Fruit fly (Drosophila melanogaster) whole organism, pupa: Measurements from ENCODE around the gene CG4338.

Experiments used
- CG10348 ChIP-seq: fragments of 200-800 bp; sonication (Bioruptor generic); IDR thresholded peaks from 2 replicates; pipeline ENCODE4 v1.3.6; 2022; ENCODE audit warnings: missing biosample characterization, missing genetic modification characterization
- CG12605 ChIP-seq: fragments of 200-800 bp; sonication (Bioruptor generic); IDR thresholded peaks from 2 replicates; pipeline ENCODE4 v1.3.6; 2022; ENCODE audit warnings: missing biosample characterization, missing genetic modification characterization
- CG13204 ChIP-seq: fragments of 200-800 bp; sonication (Bioruptor generic); optimal IDR thresholded peaks from 2 replicates; lab custom pipeline; 2018; ENCODE audit warnings: missing biosample characterization, mild to moderate bottlenecking, missing genetic modification characterization, moderate library complexity
- CG14655 ChIP-seq: fragments of 200-800 bp; sonication (Bioruptor generic); optimal IDR thresholded peaks from 3 replicates; lab custom pipeline; 2017; ENCODE audit warnings: mild to moderate bottlenecking, missing biosample characterization, missing genetic modification reagents, missing genetic modification characterization
- CG15710 ChIP-seq: fragments of 200-800 bp; sonication (Bioruptor generic); optimal IDR thresholded peaks from 2 replicates; lab custom pipeline; 2018; ENCODE audit warnings: missing biosample characterization, mild to moderate bottlenecking, missing genetic modification characterization, moderate library complexity
- CG17806 ChIP-seq: fragments of 200-800 bp; sonication (Bioruptor generic); optimal IDR thresholded peaks from 2 replicates; lab custom pipeline; 2018; ENCODE audit warnings: missing biosample characterization, mild to moderate bottlenecking, missing genetic modification characterization, moderate library complexity
- CG32121 ChIP-seq: fragments of 200-800 bp; sonication (Bioruptor generic); IDR thresholded peaks from 2 replicates; pipeline ENCODE4 v1.3.6; 2022; ENCODE audit warnings: missing biosample characterization, missing genetic modification characterization
- CG34367 ChIP-seq: fragments of 200-800 bp; sonication (Bioruptor generic); optimal IDR thresholded peaks from 2 replicates; lab custom pipeline; 2018; ENCODE audit warnings: missing biosample characterization, mild to moderate bottlenecking, missing genetic modification characterization
- CG4496 ChIP-seq: fragments of 200-800 bp; sonication (Bioruptor generic); IDR thresholded peaks from 3 replicates; pipeline ENCODE4 v1.3.6; 2022; ENCODE audit warnings: missing biosample characterization, missing genetic modification characterization
- CG8159 ChIP-seq: fragments of 200-800 bp; sonication (Bioruptor generic); optimal IDR thresholded peaks from 3 replicates; lab custom pipeline; 2018; ENCODE audit warnings: missing biosample characterization, mild to moderate bottlenecking, missing genetic modification characterization, moderate library complexity
- CG8301 ChIP-seq: fragments of 200-800 bp; sonication (Bioruptor generic); optimal IDR thresholded peaks from 2 replicates; lab custom pipeline; 2018; ENCODE audit warnings: missing biosample characterization, mild to moderate bottlenecking, missing genetic modification characterization
- CG9948 ChIP-seq: fragments of 200-800 bp; sonication (Bioruptor generic); optimal IDR thresholded peaks from 2 replicates; lab custom pipeline; 2018; ENCODE audit warnings: missing biosample characterization, mild to moderate bottlenecking, missing genetic modification characterization, moderate library complexity
- D1 ChIP-seq: fragments of 200-800 bp; sonication (Bioruptor generic); optimal IDR thresholded peaks from 2 replicates; lab custom pipeline; 2018; ENCODE audit warnings: missing biosample characterization, mild to moderate bottlenecking, missing genetic modification characterization, moderate library complexity
- EcR ChIP-seq: fragments of 200-800 bp; sonication (Bioruptor generic); optimal IDR thresholded peaks from 3 replicates; lab custom pipeline; 2019; ENCODE audit warnings: missing biosample characterization, missing genetic modification characterization, mild to moderate bottlenecking, moderate library complexity, missing genetic modification reagents
- Ets98B ChIP-seq: fragments of 200-800 bp; sonication (Bioruptor generic); IDR thresholded peaks from 2 replicates; pipeline ENCODE4 v1.3.6; 2022; ENCODE audit warnings: missing biosample characterization, missing genetic modification characterization
- Pif1A ChIP-seq: fragments of 200-800 bp; sonication (Bioruptor generic); optimal IDR thresholded peaks from 3 replicates; lab custom pipeline; 2016; ENCODE audit warnings: missing biosample characterization, missing genetic modification characterization
- Pif1B ChIP-seq: fragments of 200-800 bp; sonication (Bioruptor generic); optimal IDR thresholded peaks from 3 replicates; lab custom pipeline; 2016; ENCODE audit warnings: missing biosample characterization, missing genetic modification characterization
- Snoo ChIP-seq: fragments of 200-800 bp; sonication (Bioruptor generic); optimal IDR thresholded peaks from 3 replicates; lab custom pipeline; 2017; ENCODE audit warnings: missing biosample characterization, mild to moderate bottlenecking, missing genetic modification characterization, inconsistent platforms
- fd96Ca ChIP-seq: fragments of 200-800 bp; sonication (Bioruptor generic); IDR thresholded peaks from 3 replicates; pipeline ENCODE4 v1.3.6; 2022; ENCODE audit warnings: missing biosample characterization, missing genetic modification characterization
- gl ChIP-seq: fragments of 200-800 bp; sonication (Bioruptor generic); optimal IDR thresholded peaks from 2 replicates; lab custom pipeline; 2018; ENCODE audit warnings: missing biosample characterization, mild to moderate bottlenecking, missing genetic modification characterization
- rn ChIP-seq: fragments of 200-800 bp; sonication (Bioruptor generic); IDR thresholded peaks from 2 replicates; pipeline ENCODE4 v1.3.6; 2022; ENCODE audit warnings: missing biosample characterization, missing genetic modification characterization

Gene CG4338

DNA sequence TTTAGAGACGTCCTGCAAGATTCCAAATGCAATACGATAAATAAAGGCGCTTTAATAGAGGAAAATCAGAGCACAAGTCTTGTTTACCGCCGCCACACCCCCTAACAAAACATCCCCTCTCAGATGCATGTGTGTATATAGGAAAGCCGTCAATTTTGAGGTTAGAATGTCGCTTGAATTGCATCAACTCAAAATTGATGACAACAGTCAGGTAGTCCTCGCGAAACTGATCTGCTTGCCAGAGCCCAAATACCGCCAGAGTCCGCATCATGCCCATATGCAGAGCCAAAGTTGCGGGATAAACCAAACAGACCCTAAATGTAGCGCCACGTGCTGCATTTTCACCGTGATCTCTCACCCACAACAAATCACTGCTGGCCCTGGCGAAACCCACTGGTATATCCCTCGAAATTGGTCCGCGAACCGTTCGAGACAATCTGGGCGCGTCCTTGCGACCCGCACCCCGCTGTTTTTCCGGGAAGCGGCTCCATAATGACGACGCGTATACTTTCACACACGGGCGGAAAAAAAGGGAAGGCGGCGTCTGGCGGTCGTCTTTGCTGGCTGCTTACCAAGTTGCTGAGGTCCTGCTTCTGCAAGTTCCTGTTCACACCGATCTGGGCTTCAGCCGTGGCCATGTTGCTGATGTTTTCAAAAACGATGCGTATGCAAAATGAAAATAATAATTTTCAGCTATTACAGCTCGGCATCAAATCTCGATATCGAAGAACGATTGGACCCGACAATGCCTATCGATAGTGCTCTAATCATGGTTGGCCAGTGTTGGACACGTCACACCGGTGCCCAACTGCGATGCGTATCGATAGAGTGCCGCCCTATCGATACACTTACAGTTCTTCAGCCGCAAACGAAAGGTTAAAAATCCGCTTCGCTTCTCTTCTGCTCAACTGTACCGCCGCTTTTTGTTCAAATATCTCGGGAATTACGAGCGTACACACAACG lies 12.3 kb upstream of the CG4338 start, which contains the start of the genes eIF2gamma and Set:
Gene eIF2gamma (minus strand): TSS at position 749 of the 963 bp plus-strand sequence.
Gene Set (plus strand): TSS at position 843 of the 963 bp plus-strand sequence.
- TF ChIP-seq CG9948 (no peak), CG17806 (no peak), rn (GFP tag; lab: Robert Waterston, UW) (no peak), Snoo (tag; lab: Kevin White, UChicago) (no peak), Ets98B (GFP tag; lab: Robert Waterston, UW) (no peak), CG12605 (GFP tag; lab: Robert Waterston, UW) (no peak), CG34367 (tag; lab: Kevin White, UChicago) (no peak), CG8301 (no peak), gl (tag; lab: Kevin White, UChicago) (no peak), CG4496 (GFP tag; lab: Robert Waterston, UW) (no peak), Pif1A (GFP tag; lab: Kevin White, UChicago) (no peak), CG32121 (GFP tag; lab: Robert Waterston, UW) (no peak)

DNA sequence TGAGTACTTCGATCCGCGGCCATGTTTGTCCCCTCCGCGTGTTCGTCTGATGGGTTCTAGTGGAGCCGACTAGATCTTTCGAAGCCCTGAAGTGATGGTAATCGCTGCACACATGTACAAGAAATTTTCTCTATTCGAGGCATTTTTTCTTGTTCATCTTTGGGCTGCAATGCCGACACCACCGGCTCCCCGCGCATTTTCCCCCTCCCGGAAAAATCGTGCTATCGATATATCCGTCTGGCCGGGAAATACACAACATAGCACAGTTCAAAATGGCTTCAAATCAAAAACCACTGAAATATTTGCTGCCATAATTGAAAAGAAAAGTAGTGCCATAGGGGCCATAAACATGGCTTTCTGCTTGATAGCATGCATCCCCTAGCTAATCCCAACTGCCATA lies 11.4 kb upstream of the CG4338 start:
- TF ChIP-seq Ets98B (GFP tag; lab: Robert Waterston, UW) (no peak), CG13204 (GFP tag; lab: Kevin White, UChicago) (no peak), Snoo (tag; lab: Kevin White, UChicago) (no peak), rn (GFP tag; lab: Robert Waterston, UW) (no peak), CG8301 (no peak), CG15710 (no peak), CG32121 (GFP tag; lab: Robert Waterston, UW) (no peak), gl (tag; lab: Kevin White, UChicago) (no peak), EcR (no peak), Pif1A (GFP tag; lab: Kevin White, UChicago) (no peak)

DNA sequence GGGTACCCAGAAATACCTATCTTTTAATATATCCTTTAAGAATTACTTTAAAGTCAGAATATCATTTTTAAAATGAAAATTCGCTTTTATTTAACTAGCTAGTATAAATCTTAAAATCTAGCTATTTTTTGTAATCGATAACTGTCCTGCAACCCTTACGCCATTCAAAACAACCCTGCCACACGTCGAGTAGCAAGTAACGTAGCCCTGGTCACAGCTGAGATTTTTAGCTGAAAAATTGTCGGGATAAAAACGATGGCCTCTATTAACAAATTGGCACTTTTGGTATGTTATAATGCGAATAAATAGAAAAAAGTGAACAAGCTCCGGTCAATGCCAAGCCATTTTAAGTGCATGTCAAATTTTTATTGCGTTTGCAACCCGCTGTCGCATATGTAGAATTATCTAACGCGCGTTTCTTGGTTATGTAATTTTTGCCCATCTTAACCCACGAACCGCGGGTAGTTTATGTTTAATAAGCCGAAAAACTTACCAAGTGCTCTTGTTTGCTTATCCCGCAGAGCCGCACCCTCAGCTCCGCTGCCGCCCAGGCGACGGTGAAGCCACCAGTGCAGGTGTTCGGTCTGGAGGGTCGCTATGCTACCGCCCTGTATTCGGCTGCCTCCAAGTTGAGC lies 9.8 kb upstream of the CG4338 start, which contains the start of gene ATPsynO:
Gene ATPsynO (plus strand): TSS at position 186 of the 635 bp plus-strand sequence.
- TF ChIP-seq CG17806 (no peak), CG9948 (no peak), D1 (no peak), CG10348 (no peak), CG13204 (GFP tag; lab: Kevin White, UChicago) (no peak), rn (GFP tag; lab: Robert Waterston, UW) (no peak), EcR (no peak), CG15710 (no peak), Pif1B (GFP tag; lab: Kevin White, UChicago) (no peak), CG14655 (GFP tag; lab: Kevin White, UChicago) (no peak), fd96Ca (GFP tag; lab: Robert Waterston, UW) (no peak), Pif1A (GFP tag; lab: Kevin White, UChicago) (no peak)

DNA sequence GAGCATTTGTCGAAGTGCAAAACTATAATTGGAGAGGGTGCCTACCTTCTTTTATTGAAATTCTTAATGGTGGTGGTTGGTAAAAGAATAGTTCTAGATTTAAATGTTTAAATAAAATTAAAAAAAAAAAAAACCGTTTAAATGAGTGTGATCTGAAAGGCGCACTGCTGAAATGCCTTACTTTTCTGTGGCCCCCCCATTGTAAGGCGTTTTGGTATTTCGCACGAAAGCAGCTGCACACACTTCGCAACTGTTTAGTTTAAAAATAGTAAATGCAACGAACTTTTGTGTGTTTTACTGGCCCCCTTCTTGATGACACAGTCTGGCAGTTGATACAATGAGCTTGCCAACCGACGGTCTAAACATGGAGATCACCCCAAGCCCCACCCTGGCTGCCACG lies 6.9 kb upstream of the CG4338 start, which contains the start of the genes CG14864 and Zip88E:
Gene CG14864 (minus strand): TSS at position 113 of the 400 bp plus-strand sequence.
Gene Zip88E (plus strand): TSS at position 237 of the 400 bp plus-strand sequence.
- no peak for TF ChIP-seq CG32121 (GFP tag; lab: Robert Waterston, UW)
- no peak for TF ChIP-seq gl (tag; lab: Kevin White, UChicago)
- no peak for TF ChIP-seq Snoo (tag; lab: Kevin White, UChicago)
- no peak for TF ChIP-seq Pif1A (GFP tag; lab: Kevin White, UChicago)
- no peak for TF ChIP-seq CG9948
- no peak for TF ChIP-seq D1
- TF ChIP-seq Pif1B (GFP tag; lab: Kevin White, UChicago) = no peak
- TF ChIP-seq CG14655 (GFP tag; lab: Kevin White, UChicago) = no peak
- TF ChIP-seq Ets98B (GFP tag; lab: Robert Waterston, UW) = no peak
- no peak for TF ChIP-seq CG12605 (GFP tag; lab: Robert Waterston, UW)
- TF ChIP-seq CG4496 (GFP tag; lab: Robert Waterston, UW) = no peak

DNA sequence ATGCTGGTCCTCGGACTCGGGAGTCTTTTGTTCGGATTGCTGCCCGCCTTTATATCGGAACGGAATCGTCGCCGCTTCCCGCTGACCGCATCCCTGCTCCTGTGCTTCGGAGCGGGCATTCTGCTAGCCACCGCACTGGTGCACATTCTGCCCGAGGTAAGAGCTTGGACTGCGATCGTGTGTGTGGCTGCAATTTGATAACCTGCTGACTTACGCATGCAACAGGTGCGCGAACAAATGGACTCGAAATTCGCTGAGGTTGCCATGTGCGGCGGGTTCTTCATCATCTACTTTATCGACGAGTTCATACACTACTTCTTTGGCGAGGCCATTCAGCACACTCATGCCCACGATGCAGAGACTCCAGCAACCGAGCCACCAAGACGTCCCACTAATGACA lies 6.5 kb upstream of the CG4338 start:
- TF ChIP-seq rn (GFP tag; lab: Robert Waterston, UW) = no peak
- no peak for TF ChIP-seq Snoo (tag; lab: Kevin White, UChicago)
- TF ChIP-seq CG17806 = no peak
- no peak for TF ChIP-seq CG32121 (GFP tag; lab: Robert Waterston, UW)
- no peak for TF ChIP-seq Ets98B (GFP tag; lab: Robert Waterston, UW)
- TF ChIP-seq CG8301 = no peak
- no peak for TF ChIP-seq CG13204 (GFP tag; lab: Kevin White, UChicago)
- no peak for TF ChIP-seq Pif1B (GFP tag; lab: Kevin White, UChicago)
- TF ChIP-seq fd96Ca (GFP tag; lab: Robert Waterston, UW) = no peak
- TF ChIP-seq CG9948 = no peak
- no peak for TF ChIP-seq CG15710
- TF ChIP-seq CG10348 = no peak
- TF ChIP-seq CG8159 (tag; lab: Kevin White, UChicago) = no peak
- TF ChIP-seq CG12605 (GFP tag; lab: Robert Waterston, UW) = no peak
- no peak for TF ChIP-seq CG4496 (GFP tag; lab: Robert Waterston, UW)
